Fruit fly (Drosophila melanogaster) whole organism, pupa: ENCODE measurements around the gene CG33282.

Experiments
- CG10348 ChIP-seq: fragments of 200-800 bp; sonication (Bioruptor generic); IDR thresholded peaks from 2 replicates; pipeline ENCODE4 v1.3.6; 2022; ENCODE audit warnings: missing biosample characterization, missing genetic modification characterization
- CG12605 ChIP-seq: fragments of 200-800 bp; sonication (Bioruptor generic); IDR thresholded peaks from 2 replicates; pipeline ENCODE4 v1.3.6; 2022; ENCODE audit warnings: missing biosample characterization, missing genetic modification characterization
- CG13204 ChIP-seq: fragments of 200-800 bp; sonication (Bioruptor generic); optimal IDR thresholded peaks from 2 replicates; lab custom pipeline; 2018; ENCODE audit warnings: missing biosample characterization, mild to moderate bottlenecking, missing genetic modification characterization, moderate library complexity
- CG14655 ChIP-seq: fragments of 200-800 bp; sonication (Bioruptor generic); optimal IDR thresholded peaks from 3 replicates; lab custom pipeline; 2017; ENCODE audit warnings: mild to moderate bottlenecking, missing biosample characterization, missing genetic modification reagents, missing genetic modification characterization
- CG15710 ChIP-seq: fragments of 200-800 bp; sonication (Bioruptor generic); optimal IDR thresholded peaks from 2 replicates; lab custom pipeline; 2018; ENCODE audit warnings: missing biosample characterization, mild to moderate bottlenecking, missing genetic modification characterization, moderate library complexity
- CG17806 ChIP-seq: fragments of 200-800 bp; sonication (Bioruptor generic); optimal IDR thresholded peaks from 2 replicates; lab custom pipeline; 2018; ENCODE audit warnings: missing biosample characterization, mild to moderate bottlenecking, missing genetic modification characterization, moderate library complexity
- CG32121 ChIP-seq: fragments of 200-800 bp; sonication (Bioruptor generic); IDR thresholded peaks from 2 replicates; pipeline ENCODE4 v1.3.6; 2022; ENCODE audit warnings: missing biosample characterization, missing genetic modification characterization
- CG34367 ChIP-seq: fragments of 200-800 bp; sonication (Bioruptor generic); optimal IDR thresholded peaks from 2 replicates; lab custom pipeline; 2018; ENCODE audit warnings: missing biosample characterization, mild to moderate bottlenecking, missing genetic modification characterization
- CG4496 ChIP-seq: fragments of 200-800 bp; sonication (Bioruptor generic); IDR thresholded peaks from 3 replicates; pipeline ENCODE4 v1.3.6; 2022; ENCODE audit warnings: missing biosample characterization, missing genetic modification characterization
- CG8159 ChIP-seq: fragments of 200-800 bp; sonication (Bioruptor generic); optimal IDR thresholded peaks from 3 replicates; lab custom pipeline; 2018; ENCODE audit warnings: missing biosample characterization, mild to moderate bottlenecking, missing genetic modification characterization, moderate library complexity
- CG8301 ChIP-seq: fragments of 200-800 bp; sonication (Bioruptor generic); optimal IDR thresholded peaks from 2 replicates; lab custom pipeline; 2018; ENCODE audit warnings: missing biosample characterization, mild to moderate bottlenecking, missing genetic modification characterization
- CG9948 ChIP-seq: fragments of 200-800 bp; sonication (Bioruptor generic); optimal IDR thresholded peaks from 2 replicates; lab custom pipeline; 2018; ENCODE audit warnings: missing biosample characterization, mild to moderate bottlenecking, missing genetic modification characterization, moderate library complexity
- D1 ChIP-seq: fragments of 200-800 bp; sonication (Bioruptor generic); optimal IDR thresholded peaks from 2 replicates; lab custom pipeline; 2018; ENCODE audit warnings: missing biosample characterization, mild to moderate bottlenecking, missing genetic modification characterization, moderate library complexity
- EcR ChIP-seq: fragments of 200-800 bp; sonication (Bioruptor generic); optimal IDR thresholded peaks from 3 replicates; lab custom pipeline; 2019; ENCODE audit warnings: missing biosample characterization, missing genetic modification characterization, mild to moderate bottlenecking, moderate library complexity, missing genetic modification reagents
- Ets98B ChIP-seq: fragments of 200-800 bp; sonication (Bioruptor generic); IDR thresholded peaks from 2 replicates; pipeline ENCODE4 v1.3.6; 2022; ENCODE audit warnings: missing biosample characterization, missing genetic modification characterization
- Pif1A ChIP-seq: fragments of 200-800 bp; sonication (Bioruptor generic); optimal IDR thresholded peaks from 3 replicates; lab custom pipeline; 2016; ENCODE audit warnings: missing biosample characterization, missing genetic modification characterization
- Pif1B ChIP-seq: fragments of 200-800 bp; sonication (Bioruptor generic); optimal IDR thresholded peaks from 3 replicates; lab custom pipeline; 2016; ENCODE audit warnings: missing biosample characterization, missing genetic modification characterization
- Snoo ChIP-seq: fragments of 200-800 bp; sonication (Bioruptor generic); optimal IDR thresholded peaks from 3 replicates; lab custom pipeline; 2017; ENCODE audit warnings: missing biosample characterization, mild to moderate bottlenecking, missing genetic modification characterization, inconsistent platforms
- fd96Ca ChIP-seq: fragments of 200-800 bp; sonication (Bioruptor generic); IDR thresholded peaks from 3 replicates; pipeline ENCODE4 v1.3.6; 2022; ENCODE audit warnings: missing biosample characterization, missing genetic modification characterization
- gl ChIP-seq: fragments of 200-800 bp; sonication (Bioruptor generic); optimal IDR thresholded peaks from 2 replicates; lab custom pipeline; 2018; ENCODE audit warnings: missing biosample characterization, mild to moderate bottlenecking, missing genetic modification characterization
- rn ChIP-seq: fragments of 200-800 bp; sonication (Bioruptor generic); IDR thresholded peaks from 2 replicates; pipeline ENCODE4 v1.3.6; 2022; ENCODE audit warnings: missing biosample characterization, missing genetic modification characterization

Gene CG33282

dm6 chr2L:3303893-3304292 lies 23.8 kb upstream of the CG33282 start, which contains the start of gene CG3277:
TSS of gene CG3277 (plus strand) at chr2L:3304100.
- TF ChIP-seq CG13204 (GFP tag; lab: Kevin White, UChicago): no peak
- TF ChIP-seq Pif1B (GFP tag; lab: Kevin White, UChicago): no peak
- no peak for TF ChIP-seq rn (GFP tag; lab: Robert Waterston, UW)
- TF ChIP-seq CG12605: peak; percentile 37; the same call in 1 of the 2 replicates
- no peak for TF ChIP-seq D1 (tag; lab: Kevin White, UChicago)

- no peak for TF ChIP-seq fd96Ca (GFP tag; lab: Robert Waterston, UW)
- no peak for TF ChIP-seq EcR (GFP tag; lab: Kevin White, UChicago)
- TF ChIP-seq CG8159: no peak
- no peak for TF ChIP-seq Pif1B (GFP tag; lab: Kevin White, UChicago)
- no peak for TF ChIP-seq CG34367 (tag; lab: Kevin White, UChicago)
- no peak for TF ChIP-seq CG17806 (tag; lab: Kevin White, UChicago)
- TF ChIP-seq D1 (tag; lab: Kevin White, UChicago): no peak
- no peak for TF ChIP-seq Ets98B (GFP tag; lab: Robert Waterston, UW)
- TF ChIP-seq CG32121 (GFP tag; lab: Robert Waterston, UW): no peak
- TF ChIP-seq Snoo (tag; lab: Kevin White, UChicago): no peak
- no peak for TF ChIP-seq CG8301 (tag; lab: Kevin White, UChicago)
- no peak for TF ChIP-seq gl
- no peak for TF ChIP-seq CG9948
- TF ChIP-seq CG13204 (GFP tag; lab: Kevin White, UChicago): no peak
- no peak for TF ChIP-seq rn (GFP tag; lab: Robert Waterston, UW)
Observed at dm6 chr2L:3304831-3305828, 22.6 kb upstream of the CG33282 start.

- TF ChIP-seq Pif1A (GFP tag; lab: Kevin White, UChicago) (no peak), Pif1B (GFP tag; lab: Kevin White, UChicago) (no peak), CG14655 (GFP tag; lab: Kevin White, UChicago) (no peak), CG15710 (tag; lab: Kevin White, UChicago) (no peak)
Observed at dm6 chr2L:3307189-3307588, 20.5 kb upstream of the CG33282 start.

- TF ChIP-seq CG14655 (GFP tag; lab: Kevin White, UChicago): no peak
Observed at dm6 chr2L:3308529-3309272, 19.0 kb upstream of the CG33282 start, which contains the start of gene CG15406. TSS of gene CG15406 (plus strand) at chr2L:3309222.

- no peak for TF ChIP-seq Pif1B (GFP tag; lab: Kevin White, UChicago)
- TF ChIP-seq CG10348 (GFP tag; lab: Robert Waterston, UW): no peak
- no peak for TF ChIP-seq D1 (tag; lab: Kevin White, UChicago)
- no peak for TF ChIP-seq CG8159
- TF ChIP-seq CG8301 (tag; lab: Kevin White, UChicago): no peak
- no peak for TF ChIP-seq rn (GFP tag; lab: Robert Waterston, UW)
- TF ChIP-seq gl: no peak
- TF ChIP-seq, all 21 proteins: peak for 0
Observed at dm6 chr2L:3319731-3320295, 7.9 kb upstream of the CG33282 start, which contains the start of the genes Fign and CG8837. TSS of gene Fign (minus strand) at chr2L:3319872. TSS of gene CG8837 (plus strand) at chr2L:3320245.

- TF ChIP-seq EcR (GFP tag; lab: Kevin White, UChicago) (no peak), CG4496 (GFP tag; lab: Robert Waterston, UW) (0 out of 3 replicates have a peak, but pooled peaks have one; percentile 23)
- TF ChIP-seq, all 21 proteins: peak for 1
Observed at dm6 chr2L:3323319-3324287, 4.1 kb upstream of the CG33282 start, which contains the start of gene CG33281. TSS of gene CG33281 (plus strand) at chr2L:3324237.
